Fruit fly (Drosophila melanogaster) whole organism, embryonic: ENCODE measurements around the gene CG4115.
A peak's percentile ranks its signal among the peaks of the same experiment; 100 is the strongest.

Experiments used
- CG11085 ChIP-seq: fragments of 200-800 bp; sonication (Bioruptor generic); IDR thresholded peaks from 2 replicates; pipeline ENCODE4 v1.3.6; 2022; ENCODE audit warnings: missing biosample characterization, missing genetic modification characterization
- CG13296 ChIP-seq: fragments of 200-800 bp; sonication (Bioruptor generic); optimal IDR thresholded peaks from 3 replicates; lab custom pipeline; 2018; ENCODE audit warnings: missing biosample characterization, mild to moderate bottlenecking, missing genetic modification characterization
- CG14710 ChIP-seq: fragments of 200-800 bp; sonication (Bioruptor generic); optimal IDR thresholded peaks from 3 replicates; lab custom pipeline; 2019; ENCODE audit warnings: missing biosample characterization, mild to moderate bottlenecking, missing genetic modification characterization, moderate library complexity
- CG15269 ChIP-seq: fragments of 200-800 bp; sonication (Bioruptor generic); optimal IDR thresholded peaks from 2 replicates; lab custom pipeline; 2018; ENCODE audit warnings: missing biosample characterization, mild to moderate bottlenecking, missing genetic modification characterization, moderate library complexity
- CG1602 ChIP-seq: fragments of 200-800 bp; sonication (Bioruptor generic); optimal IDR thresholded peaks from 3 replicates; lab custom pipeline; 2016; ENCODE audit warnings: missing biosample characterization, missing genetic modification characterization
- CG17328 ChIP-seq: fragments of 200-800 bp; sonication (Bioruptor generic); IDR thresholded peaks from 2 replicates; pipeline ENCODE4 v1.3.6; 2022; ENCODE audit warnings: missing biosample characterization, missing genetic modification characterization
- CG18619 ChIP-seq: fragments of 200-800 bp; sonication (Bioruptor generic); optimal IDR thresholded peaks from 3 replicates; lab custom pipeline; 2017; ENCODE audit warnings: missing biosample characterization, mild to moderate bottlenecking, missing genetic modification characterization
- CG2202 ChIP-seq: fragments of 200-800 bp; sonication (Bioruptor generic); optimal IDR thresholded peaks from 2 replicates; lab custom pipeline; 2018; ENCODE audit warnings: missing biosample characterization, mild to moderate bottlenecking, missing genetic modification characterization
- CG2678 ChIP-seq: fragments of 200-800 bp; sonication (Bioruptor generic); optimal IDR thresholded peaks from 3 replicates; lab custom pipeline; 2019; ENCODE audit warnings: missing biosample characterization, mild to moderate bottlenecking, missing genetic modification characterization, moderate library complexity
- CG30403 ChIP-seq: fragments of 200-800 bp; sonication (Bioruptor generic); optimal IDR thresholded peaks from 3 replicates; lab custom pipeline; 2016; ENCODE audit warnings: missing biosample characterization, missing genetic modification characterization
- CG31388 ChIP-seq: fragments of 200-800 bp; sonication (Bioruptor generic); optimal IDR thresholded peaks from 2 replicates; lab custom pipeline; 2016; ENCODE audit warnings: missing biosample characterization, missing genetic modification characterization
- CG3281 ChIP-seq: fragments of 200-800 bp; sonication (Bioruptor generic); optimal IDR thresholded peaks from 3 replicates; lab custom pipeline; 2017; ENCODE audit warnings: missing biosample characterization, mild to moderate bottlenecking, missing genetic modification characterization
- CG34422 ChIP-seq: fragments of 200-800 bp; sonication (Bioruptor generic); IDR thresholded peaks from 3 replicates; pipeline ENCODE4 v1.3.6; 2022; ENCODE audit warnings: missing biosample characterization, missing genetic modification characterization
- CG3838 ChIP-seq: fragments of 200-800 bp; sonication (Bioruptor generic); optimal IDR thresholded peaks from 3 replicates; lab custom pipeline; 2016; ENCODE audit warnings: missing biosample characterization, missing genetic modification characterization
- CG42726 ChIP-seq: fragments of 200-800 bp; sonication (Bioruptor generic); IDR thresholded peaks from 2 replicates; pipeline ENCODE4 v1.3.6; 2022; ENCODE audit warnings: missing biosample characterization, missing genetic modification characterization; ENCODE audit not compliant: partially characterized antibody
- CG4360 ChIP-seq: fragments of 200-800 bp; sonication (Bioruptor generic); IDR thresholded peaks from 2 replicates; pipeline ENCODE4 v1.3.6; 2022; ENCODE audit warnings: missing biosample characterization, missing genetic modification characterization
- CG4424 ChIP-seq: fragments of 200-800 bp; sonication (Bioruptor generic); optimal IDR thresholded peaks from 3 replicates; lab custom pipeline; 2016; ENCODE audit warnings: missing biosample characterization, missing genetic modification characterization
- CG4617 ChIP-seq: fragments of 200-800 bp; sonication (Bioruptor generic); optimal IDR thresholded peaks from 3 replicates; lab custom pipeline; 2016; ENCODE audit warnings: missing biosample characterization, missing genetic modification characterization, borderline replicate concordance
- CG4820 ChIP-seq: fragments of 200-800 bp; sonication (Bioruptor generic); optimal IDR thresholded peaks from 3 replicates; lab custom pipeline; 2016; ENCODE audit warnings: missing biosample characterization, missing genetic modification characterization
- CG6254 ChIP-seq: fragments of 200-800 bp; sonication (Bioruptor generic); optimal IDR thresholded peaks from 3 replicates; lab custom pipeline; 2017; ENCODE audit warnings: mild to moderate bottlenecking, missing biosample characterization, missing genetic modification reagents, missing genetic modification characterization
- CG9797 ChIP-seq: fragments of 200-800 bp; sonication (Bioruptor generic); optimal IDR thresholded peaks from 3 replicates; lab custom pipeline; 2018; ENCODE audit warnings: missing biosample characterization, mild to moderate bottlenecking, missing genetic modification characterization
- Elba2 ChIP-seq: fragments of 200-800 bp; sonication (Bioruptor generic); optimal IDR thresholded peaks from 3 replicates; lab custom pipeline; 2016; ENCODE audit warnings: missing biosample characterization, missing genetic modification characterization
- HLHmδ ChIP-seq: fragments of 200-800 bp; sonication (Bioruptor generic); optimal IDR thresholded peaks from 2 replicates; lab custom pipeline; 2018; ENCODE audit warnings: missing biosample characterization, mild to moderate bottlenecking, missing genetic modification characterization, moderate library complexity
- HmgZ ChIP-seq: fragments of 200-800 bp; sonication (Bioruptor generic); optimal IDR thresholded peaks from 2 replicates; lab custom pipeline; 2018; ENCODE audit warnings: missing biosample characterization, mild to moderate bottlenecking, missing genetic modification characterization
- Hsf ChIP-seq: fragments of 200-800 bp; sonication (Bioruptor generic); optimal IDR thresholded peaks from 3 replicates; lab custom pipeline; 2016; ENCODE audit warnings: missing biosample characterization, missing genetic modification characterization
- Oli ChIP-seq: fragments of 200-800 bp; sonication (Bioruptor generic); optimal IDR thresholded peaks from 2 replicates; lab custom pipeline; 2018; ENCODE audit warnings: missing biosample characterization, mild to moderate bottlenecking, missing genetic modification characterization, moderate library complexity
- Opbp ChIP-seq: fragments of 200-800 bp; sonication (Bioruptor generic); IDR thresholded peaks from 3 replicates; pipeline ENCODE4 v1.3.6; 2022; ENCODE audit warnings: missing biosample characterization, missing genetic modification characterization; ENCODE audit not compliant: partially characterized antibody
- Rx ChIP-seq: fragments of 200-800 bp; sonication (Bioruptor generic); IDR thresholded peaks from 2 replicates; pipeline ENCODE4 v1.3.6; 2022; ENCODE audit warnings: missing biosample characterization, missing genetic modification characterization
- Sox102F ChIP-seq: fragments of 200-800 bp; sonication (Bioruptor generic); optimal IDR thresholded peaks from 2 replicates; lab custom pipeline; 2018; ENCODE audit warnings: missing biosample characterization, mild to moderate bottlenecking, missing genetic modification characterization, moderate library complexity
- ab ChIP-seq: fragments of 200-800 bp; sonication (Bioruptor generic); optimal IDR thresholded peaks from 2 replicates; lab custom pipeline; 2016; ENCODE audit warnings: missing biosample characterization, missing genetic modification characterization
- abd-A ChIP-seq: fragments of 200-800 bp; sonication (Bioruptor generic); optimal IDR thresholded peaks from 3 replicates; lab custom pipeline; 2019; ENCODE audit warnings: missing biosample characterization, mild to moderate bottlenecking, missing genetic modification characterization, moderate library complexity
- croc ChIP-seq: fragments of 200-800 bp; sonication (Bioruptor generic); conservative IDR thresholded peaks from 3 replicates; pipeline ENCODE4 v1.3.6; 2022; ENCODE audit warnings: missing biosample characterization, missing genetic modification characterization
- da ChIP-seq: fragments of 200-800 bp; sonication (Bioruptor generic); optimal IDR thresholded peaks from 2 replicates; lab custom pipeline; 2016; ENCODE audit warnings: missing biosample characterization, missing genetic modification characterization
- dm ChIP-seq: fragments of 200-800 bp; sonication (Bioruptor generic); optimal IDR thresholded peaks from 3 replicates; lab custom pipeline; 2016; ENCODE audit warnings: missing biosample characterization, missing genetic modification characterization
- fd3F ChIP-seq: fragments of 200-800 bp; sonication (Bioruptor generic); optimal IDR thresholded peaks from 2 replicates; lab custom pipeline; 2018; ENCODE audit warnings: missing biosample characterization, mild to moderate bottlenecking, missing genetic modification characterization, moderate library complexity
- gcm ChIP-seq: fragments of 200-800 bp; sonication (Bioruptor generic); optimal IDR thresholded peaks from 2 replicates; lab custom pipeline; 2019; ENCODE audit warnings: missing biosample characterization, mild to moderate bottlenecking, missing genetic modification characterization, moderate library complexity
- gcm2 ChIP-seq: fragments of 200-800 bp; sonication (Bioruptor generic); optimal IDR thresholded peaks from 2 replicates; lab custom pipeline; 2016; ENCODE audit warnings: missing biosample characterization, missing genetic modification characterization
- hb ChIP-seq: fragments of 200-800 bp; sonication (Bioruptor generic); IDR thresholded peaks from 3 replicates; pipeline ENCODE4 v1.3.6; 2022; ENCODE audit warnings: missing biosample characterization, missing genetic modification characterization; ENCODE audit not compliant: partially characterized antibody
- insv ChIP-seq, 2 experiments: fragments of 200-800 bp; sonication (Bioruptor generic); optimal IDR thresholded peaks; 3 replicates each; lab custom pipeline; 2016 to 2018; ENCODE audit warnings: missing biosample characterization in 2 of 2, missing genetic modification characterization in 2 of 2
- kay ChIP-seq: fragments of 200-800 bp; sonication (Bioruptor generic); optimal IDR thresholded peaks from 2 replicates; lab custom pipeline; 2016; ENCODE audit warnings: missing biosample characterization, missing genetic modification characterization
- maf-S ChIP-seq: fragments of 200-800 bp; sonication (Bioruptor generic); optimal IDR thresholded peaks from 2 replicates; lab custom pipeline; 2016; ENCODE audit warnings: missing biosample characterization, missing genetic modification characterization
- oc ChIP-seq: fragments of 200-800 bp; sonication (Bioruptor generic); optimal IDR thresholded peaks from 2 replicates; lab custom pipeline; 2018; ENCODE audit warnings: missing biosample characterization, mild to moderate bottlenecking, missing genetic modification characterization, moderate library complexity
- phol ChIP-seq: fragments of 200-800 bp; sonication (Bioruptor generic); optimal IDR thresholded peaks from 3 replicates; lab custom pipeline; 2018; ENCODE audit warnings: missing biosample characterization, mild to moderate bottlenecking, missing genetic modification characterization, moderate library complexity
- ranshi ChIP-seq: fragments of 200-800 bp; sonication (Bioruptor generic); IDR thresholded peaks from 2 replicates; pipeline ENCODE4 v1.3.6; 2022; ENCODE audit warnings: missing biosample characterization, missing genetic modification characterization
- salm ChIP-seq: fragments of 200-800 bp; sonication (Bioruptor generic); optimal IDR thresholded peaks from 2 replicates; lab custom pipeline; 2018; ENCODE audit warnings: missing biosample characterization, mild to moderate bottlenecking, missing genetic modification characterization
- sc ChIP-seq, 3 experiments: fragments of >200 bp in 2 of 3; fragments of 200-800 bp in 1 of 3; sonication (Bioruptor generic) in 1 of 3; optimal IDR thresholded peaks; 2 replicates in 2 of 3; 3 replicates in 1 of 3; lab custom pipeline; 2017; ENCODE audit warnings: mild to moderate bottlenecking in 1 of 3, missing biosample characterization in 1 of 3, missing genetic modification characterization in 1 of 3, missing genetic modification reagents in 1 of 3
- sim ChIP-seq: fragments of 200-800 bp; sonication (Bioruptor generic); IDR thresholded peaks from 2 replicates; pipeline ENCODE4 v1.3.6; 2022; ENCODE audit warnings: missing biosample characterization, missing genetic modification characterization
- ttk ChIP-seq: fragments of 200-800 bp; sonication (Bioruptor generic); IDR thresholded peaks from 2 replicates; pipeline ENCODE4 v2.1.2; 2022; ENCODE audit warnings: missing biosample characterization, missing genetic modification characterization
- z ChIP-seq: fragments of 200-800 bp; sonication (Bioruptor generic); IDR thresholded peaks from 3 replicates; pipeline ENCODE4 v1.3.6; 2022; ENCODE audit warnings: missing biosample characterization, missing genetic modification characterization
- zfh1 ChIP-seq: fragments of 200-800 bp; sonication (Bioruptor generic); IDR thresholded peaks from 3 replicates; pipeline ENCODE4 v1.3.6; 2022; ENCODE audit warnings: missing biosample characterization, missing genetic modification characterization

CG4115 gene

dm6 chr3R:12402935-12403334 is 43.1 kb downstream of the CG4115 start (continued):
- TF ChIP-seq abd-A (tag; lab: Kevin White, UChicago) (no peak), Rx (GFP tag; lab: Robert Waterston, UW) (peak; percentile 94), CG1602 (GFP tag; lab: Kevin White, UChicago) (peak; percentile 96), CG6254 (GFP tag; lab: Kevin White, UChicago) (peak; percentile 98), CG4424 (peak; percentile 99), CG3281 (GFP tag; lab: Kevin White, UChicago) (peak; percentile 97), salm (tag; lab: Kevin White, UChicago) (peak; percentile 98), oc (peak; percentile 98), CG13296 (GFP tag; lab: Kevin White, UChicago) (peak; percentile 99), croc (GFP tag; lab: Robert Waterston, UW) (peak; percentile 91), CG18619 (peak; percentile 94), CG2678 (tag; lab: Kevin White, UChicago) (peak; percentile 99), CG17328 (peak; percentile 98), sc (optimal IDR thresholded peaks at IDR 0.05; lab: Kevin White, UChicago) (no peak), sc (GFP tag; optimal IDR thresholded peaks at IDR 0.05; lab: Kevin White, UChicago) (peak; percentile 94), CG30403 (GFP tag; lab: Kevin White, UChicago) (peak; percentile 96), CG2202 (peak; percentile 97), kay (GFP tag; lab: Kevin White, UChicago) (peak; percentile 89), zfh1 (GFP tag; lab: Robert Waterston, UW) (peak; percentile 99), Hsf (GFP tag; lab: Kevin White, UChicago) (peak; percentile 97), gcm (GFP tag; lab: Kevin White, UChicago) (peak; percentile 98), ab (GFP tag; lab: Kevin White, UChicago) (peak; percentile 73), dm (GFP tag; lab: Kevin White, UChicago) (peak; percentile 85), insv (GFP tag; optimal IDR thresholded peaks at IDR 0.05; lab: Kevin White, UChicago) (peak; percentile 22 to 79), sim (GFP tag; lab: Robert Waterston, UW) (peak; percentile 98), z (GFP tag; lab: Robert Waterston, UW) (peak; percentile 72; the same call in 1 of the 3 replicates), Oli (tag; lab: Kevin White, UChicago) (peak; percentile 97), CG14710 (peak; percentile 98), phol (tag; lab: Kevin White, UChicago) (peak; percentile 99), HmgZ (tag; lab: Kevin White, UChicago) (peak; percentile 98), hb (GFP tag; lab: Robert Waterston, UW) (no peak), HLHmδ (no peak), ttk (GFP tag; lab: Robert Waterston, UW) (peak; percentile 93), CG4820 (peak; percentile 100), CG42726 (GFP tag; lab: Robert Waterston, UW) (no peak), ranshi (GFP tag; lab: Robert Waterston, UW) (peak; percentile 96), fd3F (GFP tag; lab: Kevin White, UChicago) (peak; percentile 95), CG34422 (peak; percentile 96), CG3838 (GFP tag; lab: Kevin White, UChicago) (peak; percentile 90), CG4617 (GFP tag; lab: Kevin White, UChicago) (peak; percentile 84), CG9797 (GFP tag; lab: Kevin White, UChicago) (peak; percentile 41), CG11085 (GFP tag; lab: Robert Waterston, UW) (peak; percentile 88), Sox102F (GFP tag; lab: Kevin White, UChicago) (peak; percentile 98), Opbp (no peak), CG31388 (GFP tag; lab: Kevin White, UChicago) (peak; percentile 97), CG15269 (tag; lab: Kevin White, UChicago) (peak; percentile 98), gcm2 (peak; percentile 92), CG4360 (GFP tag; lab: Robert Waterston, UW) (peak; percentile 82), maf-S (GFP tag; lab: Kevin White, UChicago) (peak; percentile 94), da (GFP tag; lab: Kevin White, UChicago) (peak; percentile 85), Elba2 (GFP tag; lab: Kevin White, UChicago) (peak; percentile 81)
